Worm (Caenorhabditis elegans): ENCODE results near the gene K07C11.7.

K07C11.7 gene

ce11 chrV:8183384-8183783, 30.4 kb downstream of the K07C11.7 start, which contains the start of gene srp-8:
srp-8 (plus strand) TSS chrV:8183684.
- TF ChIP-seq C16A3.4 (tag; optimal IDR thresholded peaks at IDR 0.05) (no peak), isw-1 (GFP tag; IDR thresholded peaks at IDR 0.05) (no peak), nhr-11 (tag; optimal IDR thresholded peaks at IDR 0.05) (no peak), sptf-1 (tag; optimal IDR thresholded peaks at IDR 0.05) (no peak), nhr-76 (tag; optimal IDR thresholded peaks at IDR 0.05) (no peak), C04F5.9 (tag; optimal IDR thresholded peaks at IDR 0.05) (no peak), lir-3 (tag; optimal IDR thresholded peaks at IDR 0.05; ENCODE audit: poor library complexity) (no peak), nhr-85 (tag) (no peak), ceh-82 (tag; optimal IDR thresholded peaks at IDR 0.05) (no peak), zip-4 (GFP tag; optimal IDR thresholded peaks at IDR 0.05) (no peak), tlp-1 (tag; optimal IDR thresholded peaks at IDR 0.05) (no peak), lin-14 (GFP tag; optimal IDR thresholded peaks at IDR 0.05) (no peak), C34B4.2 (tag; optimal IDR thresholded peaks at IDR 0.05) (no peak), xbp-1 (tag; optimal IDR thresholded peaks at IDR 0.05) (no peak), hpl-2 (GFP tag; optimal IDR thresholded peaks at IDR 0.05) (no peak), zag-1 (tag; optimal IDR thresholded peaks at IDR 0.05) (no peak), grh-1 (GFP tag; IDR thresholded peaks at IDR 0.05) (no peak), pax-3 (tag; optimal IDR thresholded peaks at IDR 0.05) (no peak), skn-1 (tag; optimal IDR thresholded peaks at IDR 0.05) (no peak)

DNA sequence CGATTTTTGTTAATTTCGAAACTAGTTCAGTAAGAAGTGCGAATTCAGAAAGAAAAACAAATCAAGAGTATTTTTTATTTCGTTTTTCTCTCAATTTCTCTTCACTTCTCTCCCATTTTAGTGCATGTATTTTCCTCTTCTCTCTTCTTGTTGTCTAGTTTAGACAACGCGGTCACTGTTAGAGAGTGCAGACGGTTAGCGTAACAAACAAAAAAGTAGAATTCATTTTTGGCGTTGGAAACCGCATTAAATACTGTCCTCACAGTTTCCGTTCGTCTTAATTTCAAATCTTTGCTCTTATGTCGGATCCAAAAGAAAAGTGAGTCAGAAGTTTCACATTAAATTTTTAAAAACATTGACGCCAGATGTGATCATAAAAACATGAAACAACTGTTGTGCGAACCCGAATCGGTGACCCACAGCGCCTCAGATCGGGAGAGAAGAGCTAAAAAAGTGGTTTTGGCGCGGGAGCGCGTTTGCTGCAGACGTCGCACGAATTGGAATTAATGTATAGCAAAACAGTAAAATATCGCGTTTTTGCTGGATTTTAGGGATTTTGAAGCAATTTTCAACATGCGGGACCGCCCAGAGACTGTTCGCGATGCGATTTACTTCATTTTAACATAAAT, 34.7 kb downstream of the K07C11.7 start, which contains the start of gene srp-7:
Gene srp-7 (plus strand): TSS at position 213 of the 629 bp plus-strand sequence.
- TF ChIP-seq efl-1 (optimal IDR thresholded peaks at IDR 0.05) (no peak), efl-1 (GFP tag; optimal IDR thresholded peaks at IDR 0.05 in 1 of 2) (no peak), nhr-85 (tag) (peak; percentile 40), ceh-82 (tag; optimal IDR thresholded peaks at IDR 0.05) (peak in 1 of 3 experiments; percentile 28), blmp-1 (tag; optimal IDR thresholded peaks at IDR 0.05) (peak; percentile 56), nhr-20 (tag; optimal IDR thresholded peaks at IDR 0.05) (peak; percentile 35), ceh-88 (GFP tag; IDR thresholded peaks at IDR 0.05) (0 out of 2 replicates have a peak, but pooled peaks have one; percentile 19), hpl-2 (GFP tag; optimal IDR thresholded peaks at IDR 0.05) (no peak), isw-1 (GFP tag; IDR thresholded peaks at IDR 0.05) (peak; percentile 12; the same call in 1 of the 2 replicates), nhr-19 (GFP tag; conservative IDR thresholded peaks at IDR 0.05) (peak; percentile 74), ama-1 (optimal IDR thresholded peaks at IDR 0.05) (no peak), rnt-1 (tag; optimal IDR thresholded peaks at IDR 0.05) (peak; percentile 58), unc-98 (GFP tag; IDR thresholded peaks at IDR 0.05) (peak; percentile 42; the same call in 1 of the 2 replicates), nhr-76 (tag; optimal IDR thresholded peaks at IDR 0.05) (no peak), nhr-71 (tag; optimal IDR thresholded peaks at IDR 0.05) (peak; percentile 32), lin-14 (GFP tag; optimal IDR thresholded peaks at IDR 0.05) (peak; percentile 68), mep-1 (tag; optimal IDR thresholded peaks at IDR 0.05) (peak; percentile 34), snu-23 (GFP tag; optimal IDR thresholded peaks at IDR 0.05) (peak; percentile 9)

- no peak for TF ChIP-seq mab-9 (GFP tag; IDR thresholded peaks at IDR 0.05)
- no peak for TF ChIP-seq alr-1 (tag; optimal IDR thresholded peaks at IDR 0.05; ENCODE audit: borderline replicate concordance)
These were observed 35.5 kb downstream of the K07C11.7 start for ce11 chrV:8178279-8178678.

- TF ChIP-seq snpc-4 (tag; optimal IDR thresholded peaks at IDR 0.05) (no peak), ets-5 (GFP tag; IDR thresholded peaks at IDR 0.05) (no peak), efl-3 (GFP tag; optimal IDR thresholded peaks at IDR 0.05) (no peak), mep-1 (tag; optimal IDR thresholded peaks at IDR 0.05) (no peak), nhr-71 (tag; optimal IDR thresholded peaks at IDR 0.05) (no peak), snu-23 (GFP tag; optimal IDR thresholded peaks at IDR 0.05) (no peak), fkh-8 (tag; optimal IDR thresholded peaks at IDR 0.05) (no peak), ama-1 (optimal IDR thresholded peaks at IDR 0.05) (no peak), lin-39 (tag; optimal IDR thresholded peaks at IDR 0.05) (no peak), nhr-12 (tag; optimal IDR thresholded peaks at IDR 0.05) (no peak), mdl-1 (tag; optimal IDR thresholded peaks at IDR 0.05) (no peak), alr-1 (tag; optimal IDR thresholded peaks at IDR 0.05; ENCODE audit: borderline replicate concordance) (no peak), ces-1 (GFP tag; optimal IDR thresholded peaks at IDR 0.05) (no peak)
These were observed 36.4 kb downstream of the K07C11.7 start, which contains the start of gene F20D6.9 for ce11 chrV:8177349-8177748. F20D6.9 (minus strand) TSS chrV:8177449.

Measured in whole organism, L1 larva.